Worm (Caenorhabditis elegans) whole organism, late embryonic: ENCODE data around the gene srw-108.

Source experiments
- nfya-1 ChIP-seq: sonication (generic microtip); optimal IDR thresholded peaks from 2 replicates; lab custom pipeline; 2017; ENCODE audit warnings: missing genetic modification characterization, mild to moderate bottlenecking, missing compliant biosample characterization, antibody characterized with exemption, moderate library complexity
- pha-4 ChIP-seq: fragments of 150-350 bp; optimal IDR thresholded peaks from 2 replicates; lab custom pipeline; 2018; ENCODE audit warnings: missing biosample characterization, missing genetic modification reagents, missing genetic modification characterization
- pqm-1 ChIP-seq: sonication (generic microtip); optimal IDR thresholded peaks from 2 replicates; lab custom pipeline; 2016; ENCODE audit warnings: missing genetic modification characterization, missing compliant biosample characterization
- pros-1 ChIP-seq: fragments of 150-350 bp; optimal IDR thresholded peaks from 2 replicates; lab custom pipeline; 2014; ENCODE audit warnings: missing biosample characterization, missing genetic modification reagents, missing genetic modification characterization
- tbx-2 ChIP-seq: sonication (generic microtip); optimal IDR thresholded peaks from 2 replicates; lab custom pipeline; 2016; ENCODE audit warnings: missing genetic modification characterization, missing compliant biosample characterization
- unc-3 ChIP-seq, 2 experiments: fragments of 200-800 bp in 1 of 2; sonication (Bioruptor generic) in 1 of 2; sonication (generic microtip) in 1 of 2; conservative IDR thresholded peaks in 1 of 2; optimal IDR thresholded peaks in 1 of 2; 2 replicates each; pipeline versions ENCODE4 v1.3.6 to Lab custom; 2016 to 2022; ENCODE audit warnings: missing compliant biosample characterization in 2 of 2, missing genetic modification characterization in 2 of 2, missing genetic modification reagents in 1 of 2

DNA sequence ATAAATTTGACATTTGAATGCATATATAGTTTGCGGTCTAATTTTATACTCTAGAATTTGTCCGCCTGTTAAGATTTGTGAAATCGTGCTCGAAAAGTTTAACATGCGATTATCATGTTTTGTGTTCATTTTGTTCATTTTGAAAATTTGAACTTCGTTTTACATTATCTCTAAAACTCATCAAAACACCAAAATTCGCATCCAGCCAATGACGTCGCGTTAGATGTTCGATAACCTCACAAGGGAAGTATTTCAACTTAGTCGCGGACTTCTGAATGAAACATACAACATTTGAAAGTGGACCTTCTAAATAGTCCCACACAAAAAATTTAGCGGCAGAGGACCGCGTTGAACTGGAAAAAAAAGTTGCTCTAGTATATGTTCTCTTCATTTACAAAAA is 13.8 kb downstream of the srw-108 start:
- no peak for TF ChIP-seq pha-4 (tag; lab: Kevin White, UChicago)
- no peak for TF ChIP-seq pqm-1
- TF ChIP-seq nfya-1 (tag; lab: Kevin White, UChicago) = no peak
- no peak for TF ChIP-seq unc-3 (GFP tag; conservative IDR thresholded peaks at IDR 0.05; lab: Robert Waterston, UW)
- TF ChIP-seq unc-3 (tag; optimal IDR thresholded peaks at IDR 0.05; lab: Kevin White, UChicago) = no peak
- TF ChIP-seq pros-1 = no peak
- TF ChIP-seq tbx-2 = no peak
